Worm (Caenorhabditis elegans) whole organism, midembryonic: ENCODE data around the gene sod-1.

Experiments used
- T22C8.4 ChIP-seq: fragments of 200-800 bp; sonication (Bioruptor generic); IDR thresholded peaks from 2 replicates; pipeline ENCODE4 v1.3.6; 2022; ENCODE audit warnings: missing genetic modification characterization, missing compliant biosample characterization
- cog-1 ChIP-seq: sonication (generic microtip); optimal IDR thresholded peaks from 2 replicates; lab custom pipeline; 2016; ENCODE audit warnings: missing genetic modification characterization, missing compliant biosample characterization
- flt-1 ChIP-seq: fragments of 200-800 bp; sonication (Bioruptor generic); IDR thresholded peaks from 2 replicates; pipeline ENCODE4 v1.3.6; 2022; ENCODE audit warnings: missing genetic modification characterization, missing compliant biosample characterization
- ref-1 ChIP-seq: fragments of 200-800 bp; sonication (Bioruptor generic); conservative IDR thresholded peaks from 2 replicates; pipeline ENCODE4 v1.3.6; 2022; ENCODE audit warnings: missing genetic modification reagents, missing genetic modification characterization, missing compliant biosample characterization
- tab-1 ChIP-seq: fragments of 200-800 bp; sonication (Bioruptor generic); IDR thresholded peaks from 2 replicates; pipeline ENCODE4 v1.3.6; 2022; ENCODE audit warnings: missing genetic modification characterization, missing compliant biosample characterization
- ztf-23 ChIP-seq: fragments of 200-800 bp; sonication (Bioruptor generic); IDR thresholded peaks from 2 replicates; pipeline ENCODE4 v1.3.6; 2022; ENCODE audit warnings: missing genetic modification reagents, missing genetic modification characterization, missing compliant biosample characterization

ce11 chrII:6974011-6974410 is 324 bp upstream of the sod-1 start:
- no peak for TF ChIP-seq tab-1 (GFP tag; lab: Robert Waterston, UW)
- no peak for TF ChIP-seq flt-1
- no peak for TF ChIP-seq ref-1 (GFP tag; lab: Robert Waterston, UW)
- TF ChIP-seq cog-1 (tag; lab: Kevin White, UChicago), result no peak
- no peak for TF ChIP-seq T22C8.4
- no peak for TF ChIP-seq ztf-23 (GFP tag; lab: Robert Waterston, UW)
